Fruit fly (Drosophila melanogaster) whole organism, wandering third instar larva: ENCODE results near the gene mRpL48.

ENCODE experiments used
- Dfd ChIP-seq: fragments of >200 bp; optimal IDR thresholded peaks from 2 replicates; lab custom pipeline; 2017; ENCODE audit warnings: missing biosample characterization, missing genetic modification characterization
- Dif ChIP-seq: fragments of 200-275, 200-300 bp; sonication (Bioruptor generic); optimal IDR thresholded peaks from 2 replicates; lab custom pipeline; 2018; ENCODE audit warnings: missing biosample characterization, missing genetic modification characterization; ENCODE audit not compliant: partially characterized antibody
- GATAd ChIP-seq: sonication (Bioruptor generic); optimal IDR thresholded peaks from 2 replicates; lab custom pipeline; 2016; ENCODE audit warnings: missing biosample characterization, missing genetic modification characterization
- HLH106 ChIP-seq: fragments of 200-800 bp; optimal IDR thresholded peaks from 3 replicates; lab custom pipeline; 2019; ENCODE audit warnings: missing biosample characterization, mild to moderate bottlenecking, missing genetic modification characterization, moderate library complexity
- Jra ChIP-seq: sonication (Bioruptor generic); optimal IDR thresholded peaks from 2 replicates; lab custom pipeline; 2016; ENCODE audit warnings: missing biosample characterization, missing genetic modification characterization
- Sp1 ChIP-seq: fragments of 200-800 bp; sonication (Bioruptor generic); optimal IDR thresholded peaks from 3 replicates; lab custom pipeline; 2019; ENCODE audit warnings: missing biosample characterization, mild to moderate bottlenecking, missing genetic modification characterization, moderate library complexity
- Vsx2 ChIP-seq: fragments of 200-300, 225-300 bp; sonication (Bioruptor generic); optimal IDR thresholded peaks from 2 replicates; lab custom pipeline; 2018; ENCODE audit warnings: missing biosample characterization, missing genetic modification characterization; ENCODE audit not compliant: partially characterized antibody
- dl ChIP-seq, 2 experiments: fragments of 175-275, 200-275 bp in 1 of 2; fragments of 200-275 bp in 1 of 2; sonication (Bioruptor generic); optimal IDR thresholded peaks; lab custom pipeline; 2018; ENCODE audit warnings: mild to moderate bottlenecking in 2 of 2, missing biosample characterization in 2 of 2, missing genetic modification characterization in 2 of 2, moderate library complexity in 2 of 2; ENCODE audit not compliant: partially characterized antibody in 2 of 2, insufficient read depth in 1 of 2
- dsf ChIP-seq: sonication (Bioruptor generic); optimal IDR thresholded peaks from 2 replicates; lab custom pipeline; 2016; ENCODE audit warnings: missing biosample characterization, missing genetic modification characterization, borderline replicate concordance
- foxo ChIP-seq, 2 experiments: fragments of 200-800 bp; sonication (Bioruptor generic); optimal IDR thresholded peaks; 2 replicates in 1 of 2; 3 replicates in 1 of 2; lab custom pipeline; 2016 to 2017; ENCODE audit warnings: missing biosample characterization in 2 of 2, missing genetic modification characterization in 2 of 2
- fru ChIP-seq: fragments of 200-800 bp; sonication (Bioruptor generic); optimal IDR thresholded peaks from 3 replicates; lab custom pipeline; 2016; ENCODE audit warnings: missing biosample characterization, mild to moderate bottlenecking, missing genetic modification characterization
- pan ChIP-seq: fragments of >200 bp; optimal IDR thresholded peaks from 2 replicates; lab custom pipeline; 2017
- usp ChIP-seq: fragments of >200 bp; optimal IDR thresholded peaks from 2 replicates; lab custom pipeline; 2017; ENCODE audit warnings: missing biosample characterization, missing genetic modification characterization

dm6 chr2L:1756351-1756750 lies 46.1 kb downstream of the mRpL48 start, which contains the start of gene Gr22f:
- TF ChIP-seq Dif (GFP tag; lab: Kevin White, UChicago) (no peak), Sp1 (GFP tag; lab: Kevin White, UChicago) (no peak), pan (lab: Kevin White, UChicago) (no peak), Vsx2 (GFP tag; lab: Kevin White, UChicago) (no peak), Dfd (GFP tag; lab: Kevin White, UChicago) (no peak), Jra (GFP tag; lab: Kevin White, UChicago) (no peak), dl (GFP tag; optimal IDR thresholded peaks at IDR 0.05; lab: Kevin White, UChicago; ENCODE audit: insufficient read depth in 1 of 2, partially characterized antibody in 2 of 2) (no peak), fru (no peak), dsf (GFP tag; lab: Kevin White, UChicago) (no peak), GATAd (GFP tag; lab: Kevin White, UChicago) (no peak), foxo (GFP tag; optimal IDR thresholded peaks at IDR 0.05; lab: Kevin White, UChicago) (no peak), HLH106 (no peak), usp (GFP tag; lab: Kevin White, UChicago) (no peak)
